Fruit fly (Drosophila melanogaster) Kc167 (cell line): ENCODE results near the gene CG18476.

Source experiments
- Myc ChIP-seq: fragments of >200 bp; optimal IDR thresholded peaks from 2 replicates; lab custom pipeline; 2017; ENCODE audit warnings: missing external identifiers
- Sin3A ChIP-seq: fragments of >200 bp; optimal IDR thresholded peaks from 2 replicates; lab custom pipeline; 2018; ENCODE audit warnings: missing external identifiers
- h ChIP-seq: fragments of >200 bp; optimal IDR thresholded peaks from 3 replicates; lab custom pipeline; 2018; ENCODE audit warnings: missing external identifiers
- insv ChIP-seq: fragments of >200 bp; optimal IDR thresholded peaks from 3 replicates; lab custom pipeline; 2018; ENCODE audit warnings: missing external identifiers
- psq ChIP-seq: fragments of >200 bp; optimal IDR thresholded peaks from 2 replicates; lab custom pipeline; 2017; ENCODE audit warnings: missing external identifiers
- ttk ChIP-seq: sonication (Bioruptor generic); optimal IDR thresholded peaks from 2 replicates; lab custom pipeline; 2017; ENCODE audit warnings: missing external identifiers

CG18476 gene

dm6 chr3R:11678016-11678415, at the start of gene CG18476:
Gene CG18476, minus strand, starts transcription at chr3R:11678116.
- TF ChIP-seq h (lab: Kevin White, UChicago): no peak
- no peak for TF ChIP-seq Myc (lab: Kevin White, UChicago)
- TF ChIP-seq insv: no peak
- no peak for TF ChIP-seq Sin3A

dm6 chr3R:11721593-11721992, 43.7 kb upstream of the CG18476 start, which contains the start of gene CG12594:
Gene CG12594, plus strand, starts transcription at chr3R:11721734.
- TF ChIP-seq h (lab: Kevin White, UChicago): no peak

- no peak for TF ChIP-seq ttk
- no peak for TF ChIP-seq insv
- no peak for TF ChIP-seq Myc (lab: Kevin White, UChicago)
- TF ChIP-seq Sin3A: no peak
- TF ChIP-seq psq (lab: Kevin White, UChicago): no peak
- TF ChIP-seq h (lab: Kevin White, UChicago): no peak
These were observed 33.5 kb upstream of the CG18476 start, which contains the start of gene CG14720 for dm6 chr3R:11711376-11711775. Gene CG14720, plus strand, starts transcription at chr3R:11711676.

- TF ChIP-seq h (lab: Kevin White, UChicago) (no peak), Myc (lab: Kevin White, UChicago) (no peak), psq (lab: Kevin White, UChicago) (no peak), insv (no peak), Sin3A (no peak), ttk (no peak)
These were observed 25.8 kb upstream of the CG18476 start, which contains the start of gene I-t for dm6 chr3R:11703730-11704129. Gene I-t, plus strand, starts transcription at chr3R:11704030.

dm6 chr3R:11700314-11700713, 22.4 kb upstream of the CG18476 start, which contains the start of gene CG14718:
Gene CG14718, plus strand, starts transcription at chr3R:11700614.
- TF ChIP-seq psq (lab: Kevin White, UChicago) (no peak), Sin3A (no peak), h (lab: Kevin White, UChicago) (no peak), ttk (no peak), Myc (lab: Kevin White, UChicago) (no peak), insv (no peak)

dm6 chr3R:11696209-11696608, 18.3 kb upstream of the CG18476 start, which contains the start of gene CG14717:
Gene CG14717, plus strand, starts transcription at chr3R:11696509.
- TF ChIP-seq Sin3A: no peak
- no peak for TF ChIP-seq insv
- no peak for TF ChIP-seq psq (lab: Kevin White, UChicago)
- no peak for TF ChIP-seq Myc (lab: Kevin White, UChicago)
- TF ChIP-seq h (lab: Kevin White, UChicago): no peak
- no peak for TF ChIP-seq ttk

- TF ChIP-seq ttk (no peak), h (lab: Kevin White, UChicago) (no peak), psq (lab: Kevin White, UChicago) (no peak), Myc (lab: Kevin White, UChicago) (no peak), insv (no peak), Sin3A (no peak)
These were observed 16.7 kb upstream of the CG18476 start, which contains the start of gene Fer3 for dm6 chr3R:11694311-11695305. Gene Fer3, minus strand, starts transcription at chr3R:11694311.

- no peak for TF ChIP-seq Sin3A
These were observed 14.6 kb upstream of the CG18476 start for dm6 chr3R:11692504-11692903.

- TF ChIP-seq h (lab: Kevin White, UChicago) (no peak), ttk (no peak), insv (no peak), psq (lab: Kevin White, UChicago) (no peak), Sin3A (no peak), Myc (lab: Kevin White, UChicago) (no peak)
These were observed 13.8 kb upstream of the CG18476 start, which contains the start of gene CG18765 for dm6 chr3R:11691747-11692146. Gene CG18765, minus strand, starts transcription at chr3R:11691799.

- no peak for TF ChIP-seq h (lab: Kevin White, UChicago)
- no peak for TF ChIP-seq psq (lab: Kevin White, UChicago)
- TF ChIP-seq Sin3A: no peak
- TF ChIP-seq insv: no peak
- TF ChIP-seq ttk: no peak
- no peak for TF ChIP-seq Myc (lab: Kevin White, UChicago)
These were observed 13.0 kb upstream of the CG18476 start for dm6 chr3R:11690857-11691471.

dm6 chr3R:11689900-11690299, 12.0 kb upstream of the CG18476 start, which contains the start of gene CG6908:
Gene CG6908, minus strand, starts transcription at chr3R:11690051.
- TF ChIP-seq ttk (no peak), h (lab: Kevin White, UChicago) (no peak), psq (lab: Kevin White, UChicago) (no peak), Sin3A (no peak)

dm6 chr3R:11688055-11688454, 10.1 kb upstream of the CG18476 start, which contains the start of gene CG6834:
Gene CG6834, minus strand, starts transcription at chr3R:11688133.
- TF ChIP-seq Myc (lab: Kevin White, UChicago): no peak

- TF ChIP-seq h (lab: Kevin White, UChicago) (no peak), ttk (no peak), Myc (lab: Kevin White, UChicago) (no peak), psq (lab: Kevin White, UChicago) (no peak), insv (no peak), Sin3A (no peak)
These were observed 6.4 kb upstream of the CG18476 start, which contains the start of gene CG6830 for dm6 chr3R:11684316-11684715. Gene CG6830, minus strand, starts transcription at chr3R:11684342.
